Fruit fly (Drosophila melanogaster) Kc167 (cell line): Measurements from ENCODE around the gene CG42322.

Source experiments
- Myc ChIP-seq: fragments of >200 bp; optimal IDR thresholded peaks from 2 replicates; lab custom pipeline; 2017; ENCODE audit warnings: missing external identifiers
- Sin3A ChIP-seq: fragments of >200 bp; optimal IDR thresholded peaks from 2 replicates; lab custom pipeline; 2018; ENCODE audit warnings: missing external identifiers
- h ChIP-seq: fragments of >200 bp; optimal IDR thresholded peaks from 3 replicates; lab custom pipeline; 2018; ENCODE audit warnings: missing external identifiers
- insv ChIP-seq: fragments of >200 bp; optimal IDR thresholded peaks from 3 replicates; lab custom pipeline; 2018; ENCODE audit warnings: missing external identifiers
- psq ChIP-seq: fragments of >200 bp; optimal IDR thresholded peaks from 2 replicates; lab custom pipeline; 2017; ENCODE audit warnings: missing external identifiers
- ttk ChIP-seq: sonication (Bioruptor generic); optimal IDR thresholded peaks from 2 replicates; lab custom pipeline; 2017; ENCODE audit warnings: missing external identifiers

DNA sequence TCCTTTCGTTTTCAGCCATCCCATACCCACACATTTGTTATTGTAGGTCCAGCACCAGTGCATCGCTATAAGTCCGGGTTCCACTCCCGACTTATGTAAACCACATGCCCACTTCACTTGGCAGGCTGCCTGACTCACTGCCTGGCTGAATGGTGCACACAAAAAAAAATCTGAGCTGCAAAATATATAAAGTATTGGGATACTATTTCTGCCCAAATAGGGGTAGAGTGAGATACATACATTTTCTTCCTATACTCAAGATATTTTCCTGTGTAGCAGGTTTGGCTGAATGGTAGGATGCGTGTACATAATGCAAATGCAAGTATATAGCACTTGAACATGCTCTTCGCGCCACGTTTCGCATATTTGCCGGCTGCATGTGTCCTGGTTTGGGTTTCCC, 33.3 kb downstream of the CG42322 start:
- no peak for TF ChIP-seq psq (lab: Kevin White, UChicago)
- no peak for TF ChIP-seq Sin3A (lab: Kevin White, UChicago)
- TF ChIP-seq ttk (lab: Kevin White, UChicago), result no peak
- no peak for TF ChIP-seq Myc (lab: Kevin White, UChicago)
- TF ChIP-seq insv (lab: Kevin White, UChicago), result no peak
- TF ChIP-seq h (lab: Kevin White, UChicago), result no peak
